Worm (Caenorhabditis elegans) whole organism, L2 larva: ENCODE data around the gene copg-1.

Experiments used
- C34F6.9 ChIP-seq: fragments of 150-350 bp; optimal IDR thresholded peaks from 2 replicates; lab custom pipeline; 2014; ENCODE audit warnings: missing biosample characterization, missing genetic modification characterization
- F13H6.1 ChIP-seq: sonication (generic microtip); optimal IDR thresholded peaks from 2 replicates; lab custom pipeline; 2016; ENCODE audit warnings: missing genetic modification characterization, missing compliant biosample characterization
- R02D3.7 ChIP-seq: fragments of 150-350 bp; optimal IDR thresholded peaks from 2 replicates; lab custom pipeline; 2014; ENCODE audit warnings: missing biosample characterization, missing genetic modification characterization
- Y55F3AM.14 ChIP-seq: fragments of 200-800 bp; sonication (Bioruptor generic); optimal IDR thresholded peaks from 2 replicates; lab custom pipeline; 2018; ENCODE audit warnings: mild to moderate bottlenecking, missing genetic modification characterization, missing compliant biosample characterization
- ZK546.5 ChIP-seq: sonication (generic microtip); optimal IDR thresholded peaks from 2 replicates; lab custom pipeline; 2017; ENCODE audit warnings: missing biosample characterization, missing genetic modification characterization
- alr-1 ChIP-seq: fragments of 150-350 bp; optimal IDR thresholded peaks from 2 replicates; lab custom pipeline; 2014; ENCODE audit warnings: missing biosample characterization, missing genetic modification characterization
- aly-2 ChIP-seq: fragments of 150-350 bp; optimal IDR thresholded peaks from 2 replicates; lab custom pipeline; 2014; ENCODE audit warnings: missing biosample characterization, missing genetic modification characterization
- ama-1 ChIP-seq: fragments of 150-350 bp; optimal IDR thresholded peaks from 2 replicates; lab custom pipeline; 2018; ENCODE audit warnings: inconsistent platforms
- blmp-1 ChIP-seq: sonication (generic microtip); optimal IDR thresholded peaks from 2 replicates; lab custom pipeline; 2017; ENCODE audit warnings: missing genetic modification characterization, mild to moderate bottlenecking, missing compliant biosample characterization, antibody characterized with exemption, moderate library complexity; ENCODE audit not compliant: insufficient read depth
- ceh-16 ChIP-seq: fragments of 150-350 bp; optimal IDR thresholded peaks from 2 replicates; lab custom pipeline; 2014; ENCODE audit warnings: missing biosample characterization, missing genetic modification characterization
- ceh-82 ChIP-seq: fragments of 150-350 bp; optimal IDR thresholded peaks from 2 replicates; lab custom pipeline; 2014; ENCODE audit warnings: missing biosample characterization, missing genetic modification characterization
- crh-2 ChIP-seq: sonication (generic microtip); optimal IDR thresholded peaks from 2 replicates; lab custom pipeline; 2017; ENCODE audit warnings: missing biosample characterization, missing genetic modification characterization
- dmd-4 ChIP-seq: sonication (generic microtip); optimal IDR thresholded peaks from 2 replicates; lab custom pipeline; 2017; ENCODE audit warnings: missing biosample characterization, missing genetic modification characterization
- egl-27 ChIP-seq: sonication (generic microtip); optimal IDR thresholded peaks from 3 replicates; lab custom pipeline; 2017; ENCODE audit warnings: missing biosample characterization, missing genetic modification reagents, missing genetic modification characterization
- elt-1 ChIP-seq: fragments of 150-350 bp; optimal IDR thresholded peaks from 2 replicates; lab custom pipeline; 2014; ENCODE audit warnings: missing biosample characterization, missing genetic modification characterization
- elt-3 ChIP-seq: sonication (generic microtip); optimal IDR thresholded peaks from 2 replicates; lab custom pipeline; 2017; ENCODE audit warnings: missing biosample characterization, missing genetic modification characterization
- lin-11 ChIP-seq: fragments of 150-350 bp; sonication (generic microtip); optimal IDR thresholded peaks from 2 replicates; lab custom pipeline; 2014; ENCODE audit warnings: missing biosample characterization, missing genetic modification characterization, inconsistent platforms, mixed read lengths
- mdl-1 ChIP-seq, 2 experiments: fragments of 150-350 bp in 1 of 2; sonication (generic microtip) in 1 of 2; optimal IDR thresholded peaks; 2 replicates each; lab custom pipeline; 2017; ENCODE audit warnings: missing biosample characterization in 2 of 2, missing genetic modification characterization in 2 of 2
- nhr-10 ChIP-seq: sonication (generic microtip); optimal IDR thresholded peaks from 2 replicates; lab custom pipeline; 2017; ENCODE audit warnings: missing biosample characterization, missing genetic modification characterization
- nhr-21 ChIP-seq: fragments of 150-350 bp; optimal IDR thresholded peaks from 2 replicates; lab custom pipeline; 2014; ENCODE audit warnings: missing biosample characterization, missing genetic modification characterization
- nhr-23 ChIP-seq: fragments of 150-350 bp; optimal IDR thresholded peaks from 2 replicates; lab custom pipeline; 2014; ENCODE audit warnings: missing biosample characterization, missing genetic modification reagents, missing genetic modification characterization
- nhr-25 ChIP-seq: fragments of 150-350 bp; sonication (generic microtip); optimal IDR thresholded peaks from 3 replicates; lab custom pipeline; 2014; ENCODE audit warnings: missing biosample characterization, missing genetic modification characterization
- nhr-6 ChIP-seq: fragments of 150-350 bp; optimal IDR thresholded peaks from 2 replicates; lab custom pipeline; 2014; ENCODE audit warnings: missing biosample characterization, missing genetic modification characterization
- sem-4 ChIP-seq: fragments of 150-350 bp; optimal IDR thresholded peaks from 2 replicates; lab custom pipeline; 2014; ENCODE audit warnings: missing biosample characterization, missing genetic modification reagents, missing genetic modification characterization
- skn-1 ChIP-seq: sonication (generic microtip); optimal IDR thresholded peaks from 2 replicates; lab custom pipeline; 2017; ENCODE audit warnings: missing biosample characterization, missing genetic modification characterization
- sma-3 ChIP-seq: sonication (generic microtip); optimal IDR thresholded peaks from 2 replicates; lab custom pipeline; 2016; ENCODE audit warnings: missing genetic modification reagents, missing genetic modification characterization, missing compliant biosample characterization
- snpc-4 ChIP-seq: fragments of 150-350 bp; optimal IDR thresholded peaks from 2 replicates; lab custom pipeline; 2014; ENCODE audit warnings: missing biosample characterization, missing genetic modification characterization
- unc-39 ChIP-seq: fragments of 150-350 bp; optimal IDR thresholded peaks from 2 replicates; lab custom pipeline; 2014; ENCODE audit warnings: missing biosample characterization, missing genetic modification characterization
- unc-55 ChIP-seq: fragments of 150-350 bp; sonication (generic microtip); optimal IDR thresholded peaks from 3 replicates; lab custom pipeline; 2014; ENCODE audit warnings: missing biosample characterization, missing genetic modification reagents, missing genetic modification characterization
- unc-62 ChIP-seq: fragments of 150-350 bp; optimal IDR thresholded peaks from 2 replicates; lab custom pipeline; 2014; ENCODE audit warnings: missing biosample characterization, missing genetic modification reagents, missing genetic modification characterization
- ztf-11 ChIP-seq: sonication (generic microtip); optimal IDR thresholded peaks from 2 replicates; lab custom pipeline; 2017; ENCODE audit warnings: missing biosample characterization, missing genetic modification characterization
- ztf-4 ChIP-seq: fragments of 150-350 bp; optimal IDR thresholded peaks from 2 replicates; lab custom pipeline; 2014; ENCODE audit warnings: missing biosample characterization, missing genetic modification characterization

Gene copg-1

ce11 chrIV:10129957-10130356 is 21.8 kb upstream of the copg-1 start, which contains the start of gene glt-3:
Gene glt-3 (plus strand): TSS chrIV:10130257.
- no peak for TF ChIP-seq elt-3
- no peak for TF ChIP-seq R02D3.7
- TF ChIP-seq elt-1 (tag; lab: Kevin White, UChicago), result no peak
- TF ChIP-seq ztf-11 (tag; lab: Kevin White, UChicago), result no peak
- no peak for TF ChIP-seq alr-1 (tag; lab: Kevin White, UChicago)
- no peak for TF ChIP-seq ZK546.5 (tag; lab: Kevin White, UChicago)
- TF ChIP-seq Y55F3AM.14 (GFP tag; lab: Kevin White, UChicago), result no peak
- TF ChIP-seq egl-27 (tag; lab: Kevin White, UChicago), result no peak
- TF ChIP-seq unc-39, result no peak
- no peak for TF ChIP-seq unc-62
- TF ChIP-seq F13H6.1 (tag; lab: Kevin White, UChicago), result no peak

- TF ChIP-seq aly-2 (tag; lab: Kevin White, UChicago), result no peak
- TF ChIP-seq nhr-23 (tag; lab: Kevin White, UChicago), result no peak
- no peak for TF ChIP-seq unc-55 (GFP tag; lab: Kevin White, UChicago)
- TF ChIP-seq ztf-4 (tag; lab: Kevin White, UChicago), result no peak
- no peak for TF ChIP-seq sma-3 (GFP tag; lab: Kevin White, UChicago)
- no peak for TF ChIP-seq nhr-10
- TF ChIP-seq nhr-21 (tag; lab: Kevin White, UChicago), result no peak
- no peak for TF ChIP-seq dmd-4 (tag; lab: Kevin White, UChicago)
- no peak for TF ChIP-seq elt-3
- TF ChIP-seq sem-4 (tag; lab: Kevin White, UChicago), result no peak
- TF ChIP-seq F13H6.1 (tag; lab: Kevin White, UChicago), result no peak
- TF ChIP-seq crh-2 (tag; lab: Kevin White, UChicago), result no peak
- no peak for TF ChIP-seq nhr-6 (tag; lab: Kevin White, UChicago)
- TF ChIP-seq ama-1 (lab: Kevin White, UChicago), result no peak
- TF ChIP-seq nhr-25 (tag; lab: Kevin White, UChicago), result no peak
- no peak for TF ChIP-seq snpc-4 (tag; lab: Kevin White, UChicago)
- no peak for TF ChIP-seq ceh-82 (tag; lab: Kevin White, UChicago)
These were observed 15.9 kb upstream of the copg-1 start, which contains the start of gene K08F4.5 for ce11 chrIV:10135817-10136216. Gene K08F4.5 (minus strand): TSS chrIV:10135917.

ce11 chrIV:10137804-10138203 is 13.9 kb upstream of the copg-1 start, which contains the start of gene K08F4.12:
Gene K08F4.12 (plus strand): TSS chrIV:10138104.
- no peak for TF ChIP-seq ceh-16 (tag; lab: Kevin White, UChicago)
- TF ChIP-seq ama-1 (lab: Kevin White, UChicago), result no peak
- TF ChIP-seq crh-2 (tag; lab: Kevin White, UChicago), result no peak
- TF ChIP-seq sem-4 (tag; lab: Kevin White, UChicago), result no peak
- no peak for TF ChIP-seq egl-27 (tag; lab: Kevin White, UChicago)
- no peak for TF ChIP-seq blmp-1 (tag; lab: Kevin White, UChicago)
- no peak for TF ChIP-seq nhr-25 (tag; lab: Kevin White, UChicago)
- TF ChIP-seq nhr-21 (tag; lab: Kevin White, UChicago), result no peak
- TF ChIP-seq aly-2 (tag; lab: Kevin White, UChicago), result no peak
- no peak for TF ChIP-seq lin-11 (tag; lab: Kevin White, UChicago)
- TF ChIP-seq nhr-6 (tag; lab: Kevin White, UChicago), result no peak
- TF ChIP-seq C34F6.9 (tag; lab: Kevin White, UChicago), result no peak
- TF ChIP-seq sma-3 (GFP tag; lab: Kevin White, UChicago), result no peak
- no peak for TF ChIP-seq R02D3.7

ce11 chrIV:10140143-10140542 is 11.6 kb upstream of the copg-1 start, which contains the start of gene gst-3:
Gene gst-3 (minus strand): TSS chrIV:10140243.
- no peak for TF ChIP-seq mdl-1 (tag; optimal IDR thresholded peaks at IDR 0.05; lab: Kevin White, UChicago)
- TF ChIP-seq crh-2 (tag; lab: Kevin White, UChicago), result no peak

- TF ChIP-seq skn-1 (tag; lab: Kevin White, UChicago) (peak; percentile 93), ama-1 (lab: Kevin White, UChicago) (no peak), alr-1 (tag; lab: Kevin White, UChicago) (no peak)
These were observed 9.7 kb upstream of the copg-1 start, which contains the start of the genes gst-2, gst-4 and dhs-12 for ce11 chrIV:10141930-10142505. Gene gst-2 (minus strand): TSS chrIV:10142061. Gene gst-4 (plus strand): TSS chrIV:10142225. Gene dhs-12 (plus strand): TSS chrIV:10142455.
